Worm (Caenorhabditis elegans): ENCODE data around the gene cgt-3.

- TF ChIP-seq aly-2 (tag; optimal IDR thresholded peaks at IDR 0.05): no peak
- TF ChIP-seq R02D3.7 (tag; optimal IDR thresholded peaks at IDR 0.05): no peak
Observed at ce11 chrII:5871508-5871907, 39.6 kb upstream of the cgt-3 start.
